Fruit fly (Drosophila melanogaster) whole organism, larva: ENCODE measurements around the gene CG43680.

Source experiments
- noc ChIP-seq: fragments of 200-800 bp; sonication (Bioruptor generic); optimal IDR thresholded peaks from 3 replicates; lab custom pipeline; 2019; ENCODE audit warnings: missing biosample characterization, mild to moderate bottlenecking, missing genetic modification characterization, moderate library complexity

The CG43680 gene

DNA sequence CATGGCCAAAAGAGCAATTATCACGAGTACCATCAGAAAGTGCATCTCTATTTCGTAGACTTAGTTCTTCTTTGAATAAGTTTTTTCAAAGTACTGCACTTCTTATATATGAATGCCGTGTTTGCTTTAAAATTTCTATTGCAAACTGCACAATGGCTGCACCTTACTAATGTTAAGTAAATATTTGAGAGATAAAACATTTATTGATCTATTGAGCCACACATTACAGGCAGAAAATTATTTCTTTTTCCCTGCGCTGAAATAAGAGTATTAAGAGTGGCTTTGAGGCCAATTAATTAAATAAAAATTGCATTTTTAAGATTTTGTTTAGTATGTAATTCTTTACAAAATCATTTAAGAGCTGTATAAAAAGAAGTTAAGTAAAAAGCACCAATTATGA lies at the start of gene CG43680:
Gene CG43680 (minus strand): TSS at position 101 of the 400 bp plus-strand sequence.
- TF ChIP-seq noc (tag; lab: Kevin White, UChicago): no peak

dm6 chr3L:15102669-15103309 lies 49.6 kb upstream of the CG43680 start:
- no peak for TF ChIP-seq noc (tag; lab: Kevin White, UChicago)

DNA sequence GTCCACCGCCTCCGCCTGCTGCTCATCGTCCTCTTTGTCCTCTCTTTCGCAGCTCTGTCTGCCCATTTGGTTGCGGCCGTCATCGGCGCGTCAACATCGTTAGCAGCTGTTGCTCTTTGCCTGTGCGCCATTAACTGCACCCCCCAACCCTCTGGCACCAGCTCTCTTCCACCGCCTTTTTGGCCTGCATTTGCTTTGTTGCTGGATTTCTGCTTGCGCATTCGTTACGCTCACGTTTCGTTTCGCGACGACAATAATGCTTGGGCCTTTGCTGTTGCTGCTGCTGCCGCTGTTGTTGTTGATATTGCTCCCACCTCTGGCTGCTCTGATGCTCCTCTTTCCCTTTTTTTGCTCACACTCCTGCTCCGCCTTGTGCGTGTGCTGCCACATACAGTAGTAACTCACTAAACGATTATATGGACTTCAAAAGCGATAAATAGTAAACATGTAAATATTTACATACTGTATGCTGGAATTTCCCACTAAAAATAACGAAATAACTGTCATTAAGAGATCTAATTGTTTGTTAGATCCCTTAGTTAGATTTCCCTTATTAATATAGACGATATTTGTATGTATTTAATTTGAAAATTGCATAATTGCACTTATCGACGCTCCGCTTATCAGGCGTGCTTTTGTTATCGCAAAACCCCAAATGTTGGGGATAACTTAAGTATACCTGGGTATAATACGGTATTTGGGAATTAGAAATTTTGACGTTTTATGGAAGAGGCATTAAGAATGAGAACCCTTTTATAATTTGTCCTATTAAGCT lies 48.7 kb upstream of the CG43680 start:
- no peak for TF ChIP-seq noc (tag; lab: Kevin White, UChicago)

DNA sequence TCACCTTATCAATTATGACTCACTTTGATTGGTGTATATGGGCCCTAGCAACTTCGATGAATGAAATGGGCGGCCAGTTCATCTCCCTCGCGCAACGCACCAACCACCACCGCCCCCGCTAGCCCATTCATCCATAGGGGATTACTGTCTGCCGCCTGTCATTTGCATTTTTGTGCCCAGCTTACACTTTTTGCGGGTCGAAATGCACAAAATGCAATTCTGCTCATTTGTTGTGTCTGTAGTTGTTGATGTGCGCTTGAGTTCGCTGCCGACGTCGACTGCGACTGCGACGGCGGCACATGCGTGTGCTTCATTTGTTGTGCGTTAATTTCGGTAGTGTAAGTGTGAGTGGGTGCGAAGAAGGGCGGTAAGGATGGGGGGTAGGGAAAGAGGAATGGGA lies 47.8 kb upstream of the CG43680 start:
- TF ChIP-seq noc (tag; lab: Kevin White, UChicago): no peak

- TF ChIP-seq noc (tag; lab: Kevin White, UChicago): no peak
These were observed 46.4 kb upstream of the CG43680 start for dm6 chr3L:15099541-15099940.

DNA sequence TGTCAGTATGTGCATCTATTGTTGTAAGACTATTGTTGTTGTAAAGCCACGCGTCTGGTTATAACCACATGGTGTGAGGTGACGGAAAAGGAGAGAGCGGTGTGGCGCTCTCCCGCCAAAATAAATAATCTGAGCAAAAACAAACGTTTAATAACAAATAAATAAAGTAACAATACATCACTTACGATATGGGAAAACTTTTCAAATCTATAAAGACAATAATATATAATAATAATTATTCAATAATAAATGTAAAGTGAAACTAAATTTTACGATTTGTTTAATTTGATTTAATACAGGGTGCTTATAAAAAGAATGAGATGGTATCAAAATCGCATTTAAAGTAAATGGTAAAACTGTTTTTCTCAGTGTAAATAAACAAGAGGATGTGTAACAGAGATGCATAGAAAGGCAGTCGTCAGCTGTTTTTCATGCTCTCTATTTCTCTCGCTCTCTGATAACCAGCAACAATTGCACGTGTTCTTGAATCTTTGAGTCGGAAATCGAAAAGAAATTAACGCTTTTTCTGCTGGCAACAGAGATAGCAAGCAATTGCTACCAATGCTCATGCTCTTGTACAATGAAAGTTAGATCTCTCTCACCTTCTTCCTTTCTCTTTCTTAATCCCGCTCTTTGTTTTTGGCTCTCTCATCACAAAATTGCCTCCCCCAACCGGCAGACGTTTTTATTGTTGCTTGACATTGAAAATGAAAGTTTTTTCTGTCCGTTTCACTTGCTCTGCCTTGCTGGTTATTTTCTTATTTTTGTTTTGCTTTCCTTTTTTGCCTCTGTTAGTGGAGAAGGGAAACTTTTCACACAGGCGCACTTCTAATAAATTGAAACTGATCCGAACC lies 45.7 kb upstream of the CG43680 start:
- TF ChIP-seq noc (tag; lab: Kevin White, UChicago): peak; percentile 69

- no peak for TF ChIP-seq noc (tag; lab: Kevin White, UChicago)
These were observed 44.8 kb upstream of the CG43680 start, which contains the start of gene Ctps for dm6 chr3L:15097878-15098520. Gene Ctps, plus strand, starts transcription at chr3L:15097914.

DNA sequence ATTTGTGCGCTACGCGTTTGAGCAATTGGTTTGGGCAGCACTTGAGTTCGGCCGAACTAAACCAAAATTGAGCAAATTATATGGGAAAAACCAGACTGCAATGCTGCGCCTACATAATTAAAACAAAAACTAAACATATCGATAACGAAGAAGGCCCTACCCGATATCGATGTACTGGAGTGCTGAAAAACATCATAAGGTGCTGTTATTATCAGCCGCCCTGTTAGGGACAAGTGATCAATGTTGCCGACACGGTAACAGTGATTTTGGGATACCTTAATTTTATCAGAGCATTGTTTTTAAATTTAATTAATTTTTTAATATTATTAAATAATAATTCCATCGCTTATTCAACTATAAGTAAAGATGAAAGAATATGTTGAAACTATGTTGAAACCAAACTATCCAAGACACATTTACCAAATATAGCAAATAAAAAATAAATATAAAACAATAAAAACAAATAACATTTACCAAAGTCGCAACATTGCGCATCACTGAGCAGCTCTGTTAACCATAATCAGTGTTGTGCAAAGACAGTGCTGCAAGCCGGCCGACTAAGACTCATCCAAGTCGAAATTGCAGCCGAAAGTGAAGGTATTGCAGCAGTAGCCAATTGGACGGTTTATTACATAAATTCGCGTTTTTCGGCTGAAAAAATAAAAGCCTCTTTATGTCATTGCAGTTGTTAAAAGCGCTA lies 41.6 kb upstream of the CG43680 start, which contains the start of the genes sstn, Plp and GlyRS:
Gene sstn (minus strand): TSS at position 131 of the 700 bp plus-strand sequence.
Gene Plp (minus strand): TSS at position 136 of the 700 bp plus-strand sequence.
Gene GlyRS (plus strand): TSS at position 554 of the 700 bp plus-strand sequence.
- peak; percentile 58 for TF ChIP-seq noc (tag; lab: Kevin White, UChicago)

- no peak for TF ChIP-seq noc (tag; lab: Kevin White, UChicago)
These were observed 40.9 kb upstream of the CG43680 start for dm6 chr3L:15093929-15094588.

- TF ChIP-seq noc (tag; lab: Kevin White, UChicago): no peak
These were observed 36.9 kb upstream of the CG43680 start for dm6 chr3L:15089887-15090679.

dm6 chr3L:15089083-15089704 lies 36.0 kb upstream of the CG43680 start:
- no peak for TF ChIP-seq noc (tag; lab: Kevin White, UChicago)

dm6 chr3L:15088285-15088684 lies 35.1 kb upstream of the CG43680 start:
- TF ChIP-seq noc (tag; lab: Kevin White, UChicago): no peak

dm6 chr3L:15084288-15084687 lies 31.1 kb upstream of the CG43680 start:
- TF ChIP-seq noc (tag; lab: Kevin White, UChicago): no peak
